Worm (Caenorhabditis elegans) whole organism, young adult: ENCODE results near the gene F44D12.10.

Experiments
- B0019.2 ChIP-seq: fragments of 200-800 bp; sonication (Bioruptor generic); conservative IDR thresholded peaks from 2 replicates; pipeline ENCODE4 v1.3.6; 2022; ENCODE audit warnings: missing genetic modification reagents, missing genetic modification characterization, missing compliant biosample characterization
- B0336.3 ChIP-seq: fragments of 200-800 bp; sonication (Bioruptor generic); IDR thresholded peaks from 2 replicates; pipeline ENCODE4 v1.3.6; 2022; ENCODE audit warnings: missing genetic modification characterization, missing compliant biosample characterization
- C06A6.2 ChIP-seq: fragments of 200-800 bp; sonication (Bioruptor generic); conservative IDR thresholded peaks from 2 replicates; pipeline ENCODE4 v1.3.6; 2022; ENCODE audit warnings: missing genetic modification characterization, missing compliant biosample characterization
- C17E4.6 ChIP-seq: fragments of 200-800 bp; sonication (Bioruptor generic); IDR thresholded peaks from 2 replicates; pipeline ENCODE4 v1.3.6; 2022; ENCODE audit warnings: missing genetic modification reagents, missing genetic modification characterization, missing compliant biosample characterization
- D2030.7 ChIP-seq: fragments of 200-800 bp; sonication (Bioruptor generic); IDR thresholded peaks from 2 replicates; pipeline ENCODE4 v1.3.6; 2022; ENCODE audit warnings: missing genetic modification reagents, missing genetic modification characterization, missing compliant biosample characterization
- F33H1.4 ChIP-seq: fragments of 200-800 bp; sonication (Bioruptor generic); IDR thresholded peaks from 2 replicates; pipeline ENCODE4 v1.3.6; 2022; ENCODE audit warnings: missing genetic modification reagents, missing genetic modification characterization, missing compliant biosample characterization
- F57C9.4 ChIP-seq: sonication (generic microtip); optimal IDR thresholded peaks from 2 replicates; lab custom pipeline; 2017; ENCODE audit warnings: mild to moderate bottlenecking, missing genetic modification characterization, missing compliant biosample characterization
- K11D2.4 ChIP-seq: fragments of 200-800 bp; sonication (Bioruptor generic); IDR thresholded peaks from 2 replicates; pipeline ENCODE4 v1.3.6; 2022; ENCODE audit warnings: missing genetic modification reagents, missing genetic modification characterization, missing compliant biosample characterization
- Y53F4B.3 ChIP-seq: fragments of 200-800 bp; sonication (Bioruptor generic); IDR thresholded peaks from 2 replicates; pipeline ENCODE4 v1.3.6; 2022; ENCODE audit warnings: missing genetic modification reagents, missing genetic modification characterization, missing compliant biosample characterization
- Y56A3A.18 ChIP-seq: fragments of 200-800 bp; sonication (Bioruptor generic); IDR thresholded peaks from 2 replicates; pipeline ENCODE4 v1.3.6; 2022; ENCODE audit warnings: missing genetic modification reagents, missing genetic modification characterization, missing compliant biosample characterization
- Y79H2A.3 ChIP-seq: fragments of 200-800 bp; sonication (Bioruptor generic); conservative IDR thresholded peaks from 2 replicates; pipeline ENCODE4 v1.3.6; 2022; ENCODE audit warnings: missing genetic modification reagents, missing genetic modification characterization, missing compliant biosample characterization
- akir-1 ChIP-seq: fragments of 200-800 bp; sonication (Bioruptor generic); optimal IDR thresholded peaks from 2 replicates; lab custom pipeline; 2018; ENCODE audit warnings: mild to moderate bottlenecking, missing genetic modification characterization, moderate library complexity, missing compliant biosample characterization
- ama-1 ChIP-seq, 3 experiments: fragments of 150-350 bp in 1 of 3; sonication (generic microtip) in 2 of 3; optimal IDR thresholded peaks; 2 replicates each; lab custom pipeline; 2014 to 2018; ENCODE audit warnings: missing biosample characterization in 2 of 3, missing genetic modification characterization in 2 of 3, missing genetic modification reagents in 2 of 3
- aptf-3 ChIP-seq: fragments of 200-800 bp; sonication (Bioruptor generic); IDR thresholded peaks from 2 replicates; pipeline ENCODE4 v1.3.6; 2022; ENCODE audit warnings: missing genetic modification characterization, missing compliant biosample characterization
- athp-1 ChIP-seq: sonication (generic microtip); optimal IDR thresholded peaks from 2 replicates; lab custom pipeline; 2017; ENCODE audit warnings: mild to moderate bottlenecking, missing genetic modification characterization, missing compliant biosample characterization
- bed-2 ChIP-seq: fragments of 200-800 bp; sonication (Bioruptor generic); IDR thresholded peaks from 2 replicates; pipeline ENCODE4 v1.3.6; 2022; ENCODE audit warnings: missing genetic modification reagents, missing genetic modification characterization, missing compliant biosample characterization
- ccch-3 ChIP-seq: fragments of 200-800 bp; sonication (Bioruptor generic); optimal IDR thresholded peaks from 2 replicates; lab custom pipeline; 2018; ENCODE audit warnings: mild to moderate bottlenecking, missing genetic modification characterization, missing compliant biosample characterization
- ceh-100 ChIP-seq: fragments of 200-800 bp; sonication (Bioruptor generic); IDR thresholded peaks from 2 replicates; pipeline ENCODE4 v1.3.6; 2022; ENCODE audit warnings: missing genetic modification reagents, missing genetic modification characterization, missing compliant biosample characterization
- ceh-40 ChIP-seq: fragments of 200-800 bp; sonication (Bioruptor generic); IDR thresholded peaks from 2 replicates; pipeline ENCODE4 v1.3.6; 2022; ENCODE audit warnings: missing genetic modification characterization, missing compliant biosample characterization
- him-1 ChIP-seq: sonication (generic microtip); optimal IDR thresholded peaks from 2 replicates; lab custom pipeline; 2016; ENCODE audit warnings: missing genotype, missing genetic modification reagents, missing genetic modification characterization, missing compliant biosample characterization
- hlh-26 ChIP-seq: fragments of 200-800 bp; sonication (Bioruptor generic); conservative IDR thresholded peaks from 2 replicates; pipeline ENCODE4 v1.3.6; 2022; ENCODE audit warnings: missing genetic modification reagents, missing genetic modification characterization, missing compliant biosample characterization
- hmg-1.2 ChIP-seq: fragments of 200-800 bp; sonication (Bioruptor generic); IDR thresholded peaks from 2 replicates; pipeline ENCODE4 v1.3.6; 2022; ENCODE audit warnings: missing genetic modification reagents, missing genetic modification characterization, missing compliant biosample characterization
- let-607 ChIP-seq, 2 experiments: fragments of 200-800 bp in 1 of 2; sonication (Bioruptor generic) in 1 of 2; sonication (generic microtip) in 1 of 2; optimal IDR thresholded peaks; 2 replicates each; lab custom pipeline; 2016 to 2018; ENCODE audit warnings: mild to moderate bottlenecking in 2 of 2, missing compliant biosample characterization in 2 of 2, missing genetic modification characterization in 2 of 2, moderate library complexity in 2 of 2, missing genotype in 1 of 2
- lin-26 ChIP-seq: fragments of 200-800 bp; sonication (Bioruptor generic); IDR thresholded peaks from 2 replicates; pipeline ENCODE4 v1.3.6; 2022; ENCODE audit warnings: missing genetic modification reagents, missing genetic modification characterization, missing compliant biosample characterization
- lin-35 ChIP-seq, 3 experiments: fragments of 150-350 bp in 2 of 3; sonication (generic microtip) in 1 of 3; optimal IDR thresholded peaks; 2 replicates each; lab custom pipeline; 2014 to 2018; ENCODE audit warnings: missing biosample characterization in 3 of 3, missing genetic modification characterization in 3 of 3, missing genetic modification reagents in 3 of 3
- lir-1 ChIP-seq: fragments of 200-800 bp; sonication (Bioruptor generic); conservative IDR thresholded peaks from 2 replicates; pipeline ENCODE4 v1.3.6; 2022; ENCODE audit warnings: missing genetic modification reagents, missing genetic modification characterization, missing compliant biosample characterization
- madf-6 ChIP-seq: fragments of 200-800 bp; sonication (Bioruptor generic); IDR thresholded peaks from 2 replicates; pipeline ENCODE4 v1.3.6; 2022; ENCODE audit warnings: missing genetic modification reagents, missing genetic modification characterization, missing compliant biosample characterization
- mel-28 ChIP-seq: sonication (generic microtip); optimal IDR thresholded peaks from 2 replicates; lab custom pipeline; 2016; ENCODE audit warnings: borderline replicate concordance, mild to moderate bottlenecking, missing genetic modification characterization, missing compliant biosample characterization
- mxl-1 ChIP-seq: sonication (generic microtip); optimal IDR thresholded peaks from 2 replicates; lab custom pipeline; 2016; ENCODE audit warnings: missing genetic modification characterization, missing compliant biosample characterization
- nfya-1 ChIP-seq: sonication (generic microtip); optimal IDR thresholded peaks from 2 replicates; lab custom pipeline; 2017; ENCODE audit warnings: antibody characterized with exemption, missing compliant biosample characterization, missing genetic modification characterization, borderline replicate concordance; ENCODE audit not compliant: insufficient read depth
- nhr-27 ChIP-seq: fragments of 200-800 bp; sonication (Bioruptor generic); optimal IDR thresholded peaks from 2 replicates; lab custom pipeline; 2018; ENCODE audit warnings: mild to moderate bottlenecking, missing genetic modification characterization, moderate library complexity, missing compliant biosample characterization
- nhr-90 ChIP-seq: sonication (generic microtip); optimal IDR thresholded peaks from 2 replicates; lab custom pipeline; 2016; ENCODE audit warnings: missing genotype, mild to moderate bottlenecking, missing genetic modification characterization, missing compliant biosample characterization
- repo-1 ChIP-seq: sonication (generic microtip); optimal IDR thresholded peaks from 2 replicates; lab custom pipeline; 2017; ENCODE audit warnings: mild to moderate bottlenecking, missing genetic modification characterization, missing compliant biosample characterization
- sdz-38 ChIP-seq: sonication (generic microtip); optimal IDR thresholded peaks from 2 replicates; lab custom pipeline; 2016; ENCODE audit warnings: missing genotype, missing genetic modification characterization, missing compliant biosample characterization
- tlf-1 ChIP-seq: fragments of 200-800 bp; sonication (Bioruptor generic); optimal IDR thresholded peaks from 2 replicates; lab custom pipeline; 2018; ENCODE audit warnings: mild to moderate bottlenecking, missing genetic modification characterization, missing compliant biosample characterization
- unc-62 ChIP-seq: fragments of 150-350 bp; optimal IDR thresholded peaks from 2 replicates; lab custom pipeline; 2014; ENCODE audit warnings: missing biosample characterization, missing genetic modification reagents, missing genetic modification characterization
- xnd-1 ChIP-seq: sonication (generic microtip); optimal IDR thresholded peaks from 2 replicates; lab custom pipeline; 2016; ENCODE audit warnings: missing genotype, missing genetic modification reagents, missing genetic modification characterization, missing compliant biosample characterization
- zfh-2 ChIP-seq: fragments of 200-800 bp; sonication (Bioruptor generic); conservative IDR thresholded peaks from 2 replicates; pipeline ENCODE4 v1.3.6; 2022; ENCODE audit warnings: missing genetic modification reagents, missing genetic modification characterization, missing compliant biosample characterization
- ztf-18 ChIP-seq: sonication (generic microtip); optimal IDR thresholded peaks from 2 replicates; lab custom pipeline; 2016; ENCODE audit warnings: missing genotype, mild to moderate bottlenecking, missing genetic modification characterization, missing compliant biosample characterization

Gene F44D12.10

ce11 chrIV:10017633-10018032 lies 19.2 kb downstream of the F44D12.10 start, which contains the start of gene F44D12.2:
Gene F44D12.2, minus strand, starts transcription at chrIV:10017733.
- TF ChIP-seq madf-6 (GFP tag; lab: Robert Waterston, UW) (no peak), F33H1.4 (GFP tag; lab: Robert Waterston, UW) (no peak), aptf-3 (GFP tag; lab: Robert Waterston, UW) (no peak), ceh-40 (GFP tag; lab: Robert Waterston, UW) (no peak), zfh-2 (GFP tag; lab: Robert Waterston, UW) (no peak), hmg-1.2 (GFP tag; lab: Robert Waterston, UW) (no peak), lin-26 (GFP tag; lab: Robert Waterston, UW) (no peak), hlh-26 (GFP tag; lab: Robert Waterston, UW) (no peak), repo-1 (tag; lab: Kevin White, UChicago) (no peak), nfya-1 (tag; lab: Kevin White, UChicago) (no peak), B0019.2 (GFP tag; lab: Robert Waterston, UW) (no peak), C06A6.2 (GFP tag; lab: Robert Waterston, UW) (no peak), bed-2 (GFP tag; lab: Robert Waterston, UW) (no peak), D2030.7 (GFP tag; lab: Robert Waterston, UW) (no peak), Y53F4B.3 (GFP tag; lab: Robert Waterston, UW) (no peak), nhr-90 (tag; lab: Kevin White, UChicago) (no peak), mel-28 (no peak)
- TF ChIP-seq, all 124 proteins: peak for 0

DNA sequence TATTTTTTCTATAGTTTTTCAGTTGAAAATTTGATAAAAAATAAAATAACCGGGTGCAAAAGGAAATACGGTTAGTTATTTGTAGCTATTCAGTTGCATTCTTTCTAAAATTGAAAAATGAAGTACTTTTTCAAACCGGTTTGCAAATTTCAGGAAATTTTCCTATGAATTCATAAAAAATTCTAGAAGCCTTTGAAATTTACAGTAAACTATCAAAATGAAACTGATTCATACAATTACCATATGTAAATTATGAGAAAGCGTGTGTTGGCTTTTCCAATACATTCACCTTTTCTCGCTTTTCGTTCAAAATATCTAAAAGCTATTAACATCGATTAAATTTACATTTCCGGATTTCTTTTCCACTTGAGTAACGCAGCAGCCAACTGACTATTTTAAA lies 19.9 kb downstream of the F44D12.10 start, which contains the start of gene ent-7:
ent-7 (plus strand) TSS at position 301 of the 400 bp plus-strand sequence.
- TF ChIP-seq bed-2 (GFP tag; lab: Robert Waterston, UW) (no peak), ztf-18 (no peak), lir-1 (GFP tag; lab: Robert Waterston, UW) (no peak), him-1 (no peak), ama-1 (optimal IDR thresholded peaks at IDR 0.05; lab: Kevin White, UChicago) (no peak), ama-1 (GFP tag; optimal IDR thresholded peaks at IDR 0.05; lab: Kevin White, UChicago) (no peak), akir-1 (GFP tag; lab: Kevin White, UChicago) (no peak), Y56A3A.18 (GFP tag; lab: Robert Waterston, UW) (no peak), xnd-1 (tag; lab: Kevin White, UChicago) (no peak), mxl-1 (tag; lab: Kevin White, UChicago) (no peak), madf-6 (GFP tag; lab: Robert Waterston, UW) (no peak), ceh-100 (GFP tag; lab: Robert Waterston, UW) (no peak), F57C9.4 (tag; lab: Kevin White, UChicago) (no peak), ccch-3 (no peak), nhr-27 (tag; lab: Kevin White, UChicago) (no peak), sdz-38 (tag; lab: Kevin White, UChicago) (no peak), let-607 (tag; optimal IDR thresholded peaks at IDR 0.05; lab: Kevin White, UChicago) (no peak), Y79H2A.3 (GFP tag; lab: Robert Waterston, UW) (no peak), B0336.3 (GFP tag; lab: Robert Waterston, UW) (no peak), F33H1.4 (GFP tag; lab: Robert Waterston, UW) (no peak), lin-35 (GFP tag; optimal IDR thresholded peaks at IDR 0.05; lab: Kevin White, UChicago) (no peak)

ce11 chrIV:10009536-10009935 lies 27.3 kb downstream of the F44D12.10 start, which contains the start of gene magu-4:
Gene magu-4, plus strand, starts transcription at chrIV:10009753.
- TF ChIP-seq C17E4.6 (GFP tag; lab: Robert Waterston, UW) (no peak), K11D2.4 (GFP tag; lab: Robert Waterston, UW) (no peak), akir-1 (GFP tag; lab: Kevin White, UChicago) (no peak), ceh-100 (GFP tag; lab: Robert Waterston, UW) (no peak), tlf-1 (GFP tag; lab: Kevin White, UChicago) (no peak), unc-62 (GFP tag; lab: Kevin White, UChicago) (no peak), athp-1 (tag; lab: Kevin White, UChicago) (no peak)
